Worm (Caenorhabditis elegans) whole organism, mixed stage, embryonic: ENCODE data around the gene mdt-1.2.

Experiments
- flh-1 ChIP-seq: fragments of 200-800 bp; sonication (Bioruptor generic); optimal IDR thresholded peaks from 2 replicates; lab custom pipeline; 2018; ENCODE audit warnings: mild to moderate bottlenecking, missing genetic modification characterization, moderate library complexity, missing compliant biosample characterization
- hlh-1 ChIP-seq: fragments of 150-350 bp; optimal IDR thresholded peaks from 2 replicates; lab custom pipeline; 2014; ENCODE audit warnings: missing biosample characterization, missing genetic modification reagents, missing genetic modification characterization
- lin-13 ChIP-seq: fragments of 150-350 bp; optimal IDR thresholded peaks from 2 replicates; lab custom pipeline; 2014; ENCODE audit warnings: missing biosample characterization, missing genetic modification characterization
- lsy-2 ChIP-seq: fragments of 150-350 bp; optimal IDR thresholded peaks from 2 replicates; lab custom pipeline; 2014; ENCODE audit warnings: missing biosample characterization, missing genetic modification characterization
- mep-1 ChIP-seq: fragments of 150-350 bp; optimal IDR thresholded peaks from 2 replicates; lab custom pipeline; 2017; ENCODE audit warnings: missing biosample characterization, missing genetic modification reagents, missing genetic modification characterization, inconsistent platforms
- nhr-237 ChIP-seq: fragments of 150-350 bp; optimal IDR thresholded peaks from 2 replicates; lab custom pipeline; 2014; ENCODE audit warnings: missing biosample characterization, missing genetic modification characterization
- nhr-28 ChIP-seq: fragments of 150-350 bp; optimal IDR thresholded peaks from 2 replicates; lab custom pipeline; 2014; ENCODE audit warnings: missing biosample characterization, missing genetic modification characterization
- pha-4 ChIP-seq: fragments of 150-350 bp; optimal IDR thresholded peaks from 2 replicates; lab custom pipeline; 2018; ENCODE audit warnings: missing biosample characterization, missing genetic modification reagents, missing genetic modification characterization
- snpc-4 ChIP-seq: fragments of 150-350 bp; optimal IDR thresholded peaks from 2 replicates; lab custom pipeline; 2014; ENCODE audit warnings: missing biosample characterization, missing genetic modification characterization
- sptf-1 ChIP-seq: sonication (generic microtip); optimal IDR thresholded peaks from 2 replicates; lab custom pipeline; 2017; ENCODE audit warnings: mild to moderate bottlenecking, missing genetic modification characterization, moderate library complexity, missing compliant biosample characterization
- unc-62 ChIP-seq: fragments of 150-350 bp; optimal IDR thresholded peaks from 2 replicates; lab custom pipeline; 2014; ENCODE audit warnings: missing biosample characterization, missing genetic modification reagents, missing genetic modification characterization

ce11 chrX:17110555-17110954 lies 40.8 kb upstream of the mdt-1.2 start, which contains the start of gene lido-5:
- no peak for TF ChIP-seq unc-62 (GFP tag; lab: Kevin White, UChicago)
- no peak for TF ChIP-seq lin-13
- TF ChIP-seq lsy-2 (tag; lab: Kevin White, UChicago): no peak
- no peak for TF ChIP-seq flh-1 (GFP tag; lab: Kevin White, UChicago)
- TF ChIP-seq nhr-28: no peak
- TF ChIP-seq snpc-4: no peak
- no peak for TF ChIP-seq pha-4 (tag; lab: Kevin White, UChicago)
- TF ChIP-seq mep-1 (tag; lab: Kevin White, UChicago): no peak
- TF ChIP-seq hlh-1 (tag; lab: Kevin White, UChicago): no peak
- no peak for TF ChIP-seq nhr-237 (tag; lab: Kevin White, UChicago)
- TF ChIP-seq sptf-1 (tag; lab: Kevin White, UChicago): no peak
